Fruit fly (Drosophila melanogaster) whole organism, embryonic: ENCODE data around the gene CG13679.
A peak's percentile ranks its signal among the peaks of the same experiment; 100 is the strongest.

Source experiments
- Asciz ChIP-seq: fragments of 200-800 bp; sonication (Bioruptor generic); optimal IDR thresholded peaks from 2 replicates; lab custom pipeline; 2017; ENCODE audit warnings: missing biosample characterization, mild to moderate bottlenecking, missing genetic modification characterization, missing genetic modification reagents
- Awh ChIP-seq: fragments of 200-800 bp; sonication (Bioruptor generic); IDR thresholded peaks from 2 replicates; pipeline ENCODE4, ENCODE4 v1.3.6; 2022; ENCODE audit warnings: missing biosample characterization, missing genetic modification characterization
- CG10267 ChIP-seq: fragments of 200-800 bp; sonication (Bioruptor generic); optimal IDR thresholded peaks from 2 replicates; lab custom pipeline; 2018; ENCODE audit warnings: missing biosample characterization, mild to moderate bottlenecking, missing genetic modification characterization, moderate library complexity
- CG11085 ChIP-seq: fragments of 200-800 bp; sonication (Bioruptor generic); IDR thresholded peaks from 2 replicates; pipeline ENCODE4 v1.3.6; 2022; ENCODE audit warnings: missing biosample characterization, missing genetic modification characterization
- CG1233 ChIP-seq: fragments of 200-800 bp; sonication (Bioruptor generic); optimal IDR thresholded peaks from 4 replicates; lab custom pipeline; 2018; ENCODE audit warnings: missing biosample characterization, mild to moderate bottlenecking, missing genetic modification characterization
- CG14050 ChIP-seq: fragments of 200-800 bp; sonication (Bioruptor generic); IDR thresholded peaks from 3 replicates; pipeline ENCODE4 v1.3.6; 2022; ENCODE audit warnings: missing biosample characterization, missing genetic modification characterization
- CG16815 ChIP-seq: fragments of 200-800 bp; sonication (Bioruptor generic); optimal IDR thresholded peaks from 3 replicates; lab custom pipeline; 2017; ENCODE audit warnings: missing biosample characterization, mild to moderate bottlenecking, missing genetic modification characterization
- CG17361 ChIP-seq: fragments of 200-800 bp; sonication (Bioruptor generic); IDR thresholded peaks from 3 replicates; pipeline ENCODE4 v1.3.6; 2022; ENCODE audit warnings: missing biosample characterization, missing genetic modification characterization
- CG17612 ChIP-seq: fragments of 200-800 bp; sonication (Bioruptor generic); IDR thresholded peaks from 2 replicates; pipeline ENCODE4 v1.3.6; 2022; ENCODE audit warnings: missing biosample characterization, missing genetic modification characterization
- CG18764 ChIP-seq: fragments of 200-800 bp; sonication (Bioruptor generic); optimal IDR thresholded peaks from 3 replicates; lab custom pipeline; 2016; ENCODE audit warnings: missing biosample characterization, missing genetic modification characterization
- CG2202 ChIP-seq: fragments of 200-800 bp; sonication (Bioruptor generic); optimal IDR thresholded peaks from 2 replicates; lab custom pipeline; 2018; ENCODE audit warnings: missing biosample characterization, mild to moderate bottlenecking, missing genetic modification characterization
- CG32532 ChIP-seq: fragments of 200-800 bp; sonication (Bioruptor generic); IDR thresholded peaks from 2 replicates; pipeline ENCODE4 v1.3.6; 2022; ENCODE audit warnings: missing biosample characterization, missing genetic modification characterization
- CG3281 ChIP-seq: fragments of 200-800 bp; sonication (Bioruptor generic); optimal IDR thresholded peaks from 3 replicates; lab custom pipeline; 2017; ENCODE audit warnings: missing biosample characterization, mild to moderate bottlenecking, missing genetic modification characterization
- CG3847 ChIP-seq: fragments of 200-800 bp; sonication (Bioruptor generic); IDR thresholded peaks from 2 replicates; pipeline ENCODE4 v1.3.6; 2022; ENCODE audit warnings: missing biosample characterization, missing genetic modification characterization
- CG4328 ChIP-seq: fragments of 200-800 bp; sonication (Bioruptor generic); optimal IDR thresholded peaks from 3 replicates; lab custom pipeline; 2017; ENCODE audit warnings: missing biosample characterization, missing genetic modification reagents, missing genetic modification characterization
- CG8290 ChIP-seq, 3 experiments: fragments of 200-800 bp; sonication (Bioruptor generic); optimal IDR thresholded peaks; 2 replicates each; lab custom pipeline; 2016 to 2019; ENCODE audit warnings: missing biosample characterization in 3 of 3, missing genetic modification characterization in 3 of 3, mild to moderate bottlenecking in 2 of 3, moderate library complexity in 1 of 3
- CoRest ChIP-seq: fragments of 200-800 bp; sonication (Bioruptor generic); optimal IDR thresholded peaks from 3 replicates; lab custom pipeline; 2018; ENCODE audit warnings: missing biosample characterization, mild to moderate bottlenecking, missing genetic modification characterization, moderate library complexity
- Dfd ChIP-seq, 2 experiments: fragments of >200 bp; optimal IDR thresholded peaks; 2 replicates each; lab custom pipeline; 2017; ENCODE audit warnings: missing biosample characterization in 2 of 2, missing genetic modification characterization in 2 of 2
- Dll ChIP-seq: fragments of 200-800 bp; sonication (Bioruptor generic); IDR thresholded peaks from 4 replicates; pipeline ENCODE4 v1.3.6; 2022; ENCODE audit warnings: missing biosample characterization, missing genetic modification characterization; ENCODE audit not compliant: partially characterized antibody
- Eip74EF ChIP-seq, 2 experiments: fragments of 200-800 bp in 1 of 2; fragments of >200 bp in 1 of 2; sonication (Bioruptor generic) in 1 of 2; optimal IDR thresholded peaks; 2 replicates each; lab custom pipeline; 2017 to 2019; ENCODE audit warnings: missing biosample characterization in 2 of 2, missing genetic modification characterization in 2 of 2, mild to moderate bottlenecking in 1 of 2, moderate library complexity in 1 of 2
- H2.0 ChIP-seq: fragments of 200-800 bp; sonication (Bioruptor generic); IDR thresholded peaks from 2 replicates; pipeline ENCODE4 v1.3.6; 2022; ENCODE audit warnings: missing biosample characterization, missing genetic modification characterization
- Lim3 ChIP-seq: fragments of 200-800 bp; sonication (Bioruptor generic); IDR thresholded peaks from 2 replicates; pipeline ENCODE4 v1.3.6; 2022; ENCODE audit warnings: missing biosample characterization, missing genetic modification characterization
- MESR4 ChIP-seq: fragments of 200-800 bp; sonication (Bioruptor generic); optimal IDR thresholded peaks from 2 replicates; lab custom pipeline; 2018; ENCODE audit warnings: missing biosample characterization, mild to moderate bottlenecking, missing genetic modification characterization, moderate library complexity
- Optix ChIP-seq: fragments of 200-800 bp; sonication (Bioruptor generic); IDR thresholded peaks from 3 replicates; pipeline ENCODE4 v1.3.6; 2022; ENCODE audit warnings: missing biosample characterization, missing genetic modification characterization
- PHDP ChIP-seq: fragments of 200-800 bp; sonication (Bioruptor generic); optimal IDR thresholded peaks from 3 replicates; lab custom pipeline; 2018; ENCODE audit warnings: missing biosample characterization, mild to moderate bottlenecking, missing genetic modification characterization, moderate library complexity
- Rx ChIP-seq: fragments of 200-800 bp; sonication (Bioruptor generic); IDR thresholded peaks from 2 replicates; pipeline ENCODE4 v1.3.6; 2022; ENCODE audit warnings: missing biosample characterization, missing genetic modification characterization
- YL-1 ChIP-seq: fragments of 200-800 bp; sonication (Bioruptor generic); optimal IDR thresholded peaks from 3 replicates; lab custom pipeline; 2017; ENCODE audit warnings: missing biosample characterization, mild to moderate bottlenecking, missing genetic modification characterization
- ap ChIP-seq: fragments of 200-800 bp; sonication (Bioruptor generic); IDR thresholded peaks from 2 replicates; pipeline ENCODE4 v1.3.6; 2022; ENCODE audit warnings: missing biosample characterization, missing genetic modification characterization
- chm ChIP-seq: fragments of 200-800 bp; sonication (Bioruptor generic); IDR thresholded peaks from 2 replicates; pipeline ENCODE4 v1.3.6; 2022; ENCODE audit warnings: missing biosample characterization, missing genetic modification characterization
- croc ChIP-seq: fragments of 200-800 bp; sonication (Bioruptor generic); conservative IDR thresholded peaks from 3 replicates; pipeline ENCODE4 v1.3.6; 2022; ENCODE audit warnings: missing biosample characterization, missing genetic modification characterization
- esg ChIP-seq: fragments of 200-800 bp; sonication (Bioruptor generic); conservative IDR thresholded peaks from 2 replicates; pipeline ENCODE4 v1.3.6; 2022; ENCODE audit warnings: missing biosample characterization, missing genetic modification characterization
- ewg ChIP-seq: fragments of 200-800 bp; sonication (Bioruptor generic); optimal IDR thresholded peaks from 3 replicates; lab custom pipeline; 2017; ENCODE audit warnings: mild to moderate bottlenecking, missing biosample characterization, missing genetic modification reagents, missing genetic modification characterization
- insv ChIP-seq, 2 experiments: fragments of 200-800 bp; sonication (Bioruptor generic); optimal IDR thresholded peaks; 3 replicates each; lab custom pipeline; 2016 to 2018; ENCODE audit warnings: missing biosample characterization in 2 of 2, missing genetic modification characterization in 2 of 2
- luna ChIP-seq: fragments of 200-800 bp; sonication (Bioruptor generic); optimal IDR thresholded peaks from 2 replicates; lab custom pipeline; 2016; ENCODE audit warnings: missing biosample characterization, missing genetic modification characterization
- mam ChIP-seq: fragments of 200-800 bp; sonication (Bioruptor generic); optimal IDR thresholded peaks from 3 replicates; lab custom pipeline; 2016; ENCODE audit warnings: missing biosample characterization, missing genetic modification characterization
- nau ChIP-seq: fragments of 200-800 bp; sonication (Bioruptor generic); optimal IDR thresholded peaks from 3 replicates; lab custom pipeline; 2017; ENCODE audit warnings: missing biosample characterization, mild to moderate bottlenecking, missing genetic modification characterization, missing genetic modification reagents
- oc ChIP-seq: fragments of 200-800 bp; sonication (Bioruptor generic); optimal IDR thresholded peaks from 2 replicates; lab custom pipeline; 2018; ENCODE audit warnings: missing biosample characterization, mild to moderate bottlenecking, missing genetic modification characterization, moderate library complexity
- p53 ChIP-seq: fragments of 200-800 bp; sonication (Bioruptor generic); optimal IDR thresholded peaks from 2 replicates; lab custom pipeline; 2016; ENCODE audit warnings: missing biosample characterization, missing genetic modification characterization
- pita ChIP-seq: fragments of 200-800 bp; sonication (Bioruptor generic); optimal IDR thresholded peaks from 2 replicates; lab custom pipeline; 2017; ENCODE audit warnings: missing biosample characterization, mild to moderate bottlenecking, missing genetic modification characterization
- pzg ChIP-seq: fragments of 200-800 bp; sonication (Bioruptor generic); optimal IDR thresholded peaks from 3 replicates; lab custom pipeline; 2018; ENCODE audit warnings: missing biosample characterization, mild to moderate bottlenecking, missing genetic modification characterization, moderate library complexity
- salm ChIP-seq: fragments of 200-800 bp; sonication (Bioruptor generic); optimal IDR thresholded peaks from 2 replicates; lab custom pipeline; 2018; ENCODE audit warnings: missing biosample characterization, mild to moderate bottlenecking, missing genetic modification characterization
- scrt ChIP-seq: fragments of 200-800 bp; sonication (Bioruptor generic); optimal IDR thresholded peaks from 2 replicates; lab custom pipeline; 2018; ENCODE audit warnings: missing biosample characterization, mild to moderate bottlenecking, missing genetic modification characterization, moderate library complexity
- sd ChIP-seq: fragments of 200-800 bp; sonication (Bioruptor generic); optimal IDR thresholded peaks from 3 replicates; lab custom pipeline; 2018; ENCODE audit warnings: missing biosample characterization, mild to moderate bottlenecking, missing genetic modification characterization, moderate library complexity
- sens ChIP-seq: fragments of 200-800 bp; sonication (Bioruptor generic); peaks from one replicate; lab custom pipeline; 2016; ENCODE audit warnings: missing biosample characterization, missing genetic modification characterization
- sens-2 ChIP-seq: fragments of 200-800 bp; sonication (Bioruptor generic); IDR thresholded peaks from 2 replicates; pipeline ENCODE4 v1.3.6; 2022; ENCODE audit warnings: missing biosample characterization, missing genetic modification characterization
- tna ChIP-seq: fragments of 200-800 bp; sonication (Bioruptor generic); IDR thresholded peaks from 2 replicates; pipeline ENCODE4 v1.3.6; 2022; ENCODE audit warnings: missing biosample characterization, missing genetic modification characterization; ENCODE audit not compliant: partially characterized antibody
- unc-4 ChIP-seq: fragments of 200-800 bp; sonication (Bioruptor generic); IDR thresholded peaks from 2 replicates; pipeline ENCODE4 v1.3.6; 2022; ENCODE audit warnings: missing biosample characterization, missing genetic modification characterization; ENCODE audit not compliant: partially characterized antibody

Gene CG13679

dm6 chr3L:8175818-8176217 lies 26.8 kb upstream of the CG13679 start, which contains the start of gene RecQ4 (continued):
- TF ChIP-seq insv (GFP tag; optimal IDR thresholded peaks at IDR 0.05; lab: Kevin White, UChicago) (no peak), CG32532 (GFP tag; lab: Robert Waterston, UW) (no peak), CG10267 (peak; percentile 31), MESR4 (GFP tag; lab: Kevin White, UChicago) (peak; percentile 4), pzg (GFP tag; lab: Kevin White, UChicago) (peak; percentile 81), Dfd (GFP tag; optimal IDR thresholded peaks at IDR 0.05; lab: Kevin White, UChicago) (no peak), YL-1 (GFP tag; lab: Kevin White, UChicago) (peak; percentile 40), sens (peak; percentile 77), pita (no peak)
- TF ChIP-seq, all 482 proteins: peak for 64

dm6 chr3L:8177795-8178564 lies 24.6 kb upstream of the CG13679 start, which contains the start of gene Nmt:
TSS of gene Nmt (minus strand) at chr3L:8178429.
- TF ChIP-seq CG8290 (GFP tag; optimal IDR thresholded peaks at IDR 0.05; lab: Kevin White, UChicago) (no peak), CG8290 (tag; optimal IDR thresholded peaks at IDR 0.05; lab: Kevin White, UChicago) (peak in 1 of 2 experiments; percentile 3), Optix (GFP tag; lab: Robert Waterston, UW) (no peak), insv (GFP tag; optimal IDR thresholded peaks at IDR 0.05; lab: Kevin White, UChicago) (no peak), esg (GFP tag; lab: Robert Waterston, UW) (peak; percentile 42; the same call in 1 of the 2 replicates), Dll (GFP tag; lab: Robert Waterston, UW) (peak; percentile 82), Awh (GFP tag; lab: Robert Waterston, UW) (no peak), ap (GFP tag; lab: Robert Waterston, UW) (no peak), Lim3 (GFP tag; lab: Robert Waterston, UW) (no peak), mam (GFP tag; lab: Kevin White, UChicago) (peak; percentile 38), CG18764 (GFP tag; lab: Kevin White, UChicago) (no peak), CG11085 (GFP tag; lab: Robert Waterston, UW) (no peak), Asciz (GFP tag; lab: Kevin White, UChicago) (no peak), unc-4 (GFP tag; lab: Robert Waterston, UW) (peak; percentile 81), tna (GFP tag; lab: Robert Waterston, UW) (peak; percentile 53; the same call in 1 of the 2 replicates), CG17612 (no peak), p53 (GFP tag; lab: Kevin White, UChicago) (no peak), CG1233 (no peak), Eip74EF (GFP tag; optimal IDR thresholded peaks at IDR 0.05; lab: Kevin White, UChicago) (no peak), CG4328 (GFP tag; lab: Kevin White, UChicago) (no peak), CoRest (no peak), salm (no peak), Rx (peak; percentile 55; the same call in 1 of the 2 replicates), CG3281 (GFP tag; lab: Kevin White, UChicago) (no peak), sens-2 (GFP tag; lab: Robert Waterston, UW) (0 out of 2 replicates have a peak, but pooled peaks have one; percentile 20), chm (GFP tag; lab: Robert Waterston, UW) (0 out of 2 replicates have a peak, but pooled peaks have one; percentile 25), oc (tag; lab: Kevin White, UChicago) (no peak), CG17361 (GFP tag; lab: Robert Waterston, UW) (no peak), CG2202 (no peak), CG16815 (GFP tag; lab: Kevin White, UChicago) (no peak), croc (no peak), PHDP (tag; lab: Kevin White, UChicago) (no peak), nau (GFP tag; lab: Kevin White, UChicago) (no peak), luna (GFP tag; lab: Kevin White, UChicago) (no peak), H2.0 (peak; percentile 64; the same call in 1 of the 2 replicates), scrt (no peak), ewg (GFP tag; lab: Kevin White, UChicago) (no peak), CG3847 (peak; percentile 25), sd (tag; lab: Kevin White, UChicago) (no peak), CG14050 (no peak)
